Worm (Caenorhabditis elegans): ENCODE measurements around the gene lin-38.

DNA sequence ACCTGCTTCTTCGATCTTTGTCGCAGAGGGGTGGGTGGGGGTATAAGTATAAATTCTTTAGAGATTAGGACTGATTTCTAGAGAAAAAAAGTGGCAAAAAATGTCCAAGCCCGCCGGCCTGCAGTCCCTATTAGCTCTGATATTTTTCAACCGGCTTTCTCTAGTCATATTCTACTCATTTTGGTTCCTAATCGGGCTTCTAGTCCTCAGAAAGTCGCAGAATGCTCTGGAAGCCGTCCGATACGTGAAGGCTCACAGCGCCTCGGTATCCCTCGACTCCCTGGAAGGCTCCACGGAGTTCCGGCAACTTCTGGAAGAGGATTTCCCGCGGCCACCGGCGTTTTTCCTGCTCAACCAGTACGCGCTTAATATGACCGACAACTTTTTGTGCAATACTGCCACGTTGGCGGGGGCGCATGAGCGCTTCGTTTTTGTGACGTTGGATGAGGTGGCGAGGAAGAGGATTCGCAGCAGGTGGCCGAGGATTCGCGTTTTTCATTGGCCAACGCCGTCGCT is 10.0 kb downstream of the lin-38 start, which contains the start of gene Y48E1B.8:
- TF ChIP-seq unc-62 (GFP tag; optimal IDR thresholded peaks at IDR 0.05): no peak
- TF ChIP-seq ceh-39 (tag; optimal IDR thresholded peaks at IDR 0.05): no peak
- no peak for TF ChIP-seq ces-1 (GFP tag; optimal IDR thresholded peaks at IDR 0.05)
- TF ChIP-seq nhr-28 (tag; optimal IDR thresholded peaks at IDR 0.05): no peak
- TF ChIP-seq lsy-2 (tag; optimal IDR thresholded peaks at IDR 0.05): no peak
- no peak for TF ChIP-seq sptf-1 (tag; optimal IDR thresholded peaks at IDR 0.05)
- no peak for TF ChIP-seq unc-39 (tag; optimal IDR thresholded peaks at IDR 0.05)
- no peak for TF ChIP-seq mab-5 (tag; optimal IDR thresholded peaks at IDR 0.05)
- TF ChIP-seq hlh-1 (tag; optimal IDR thresholded peaks at IDR 0.05): no peak
- no peak for TF ChIP-seq elt-1 (tag; optimal IDR thresholded peaks at IDR 0.05; ENCODE audit: borderline replicate concordance, insufficient read depth)
- TF ChIP-seq ztf-11 (tag; optimal IDR thresholded peaks at IDR 0.05): no peak
- TF ChIP-seq sem-2 (GFP tag; optimal IDR thresholded peaks at IDR 0.05): no peak
